Worm (Caenorhabditis elegans): Measurements from ENCODE around the gene hlh-15.

hlh-15 gene

ce11 chrX:2438857-2439256, 25.7 kb upstream of the hlh-15 start, which contains the start of gene gid-2:
Gene gid-2, minus strand, starts transcription at chrX:2438957.
- TF ChIP-seq C34F6.9 (tag; optimal IDR thresholded peaks at IDR 0.05), result peak; percentile 5
- TF ChIP-seq aly-2 (tag; optimal IDR thresholded peaks at IDR 0.05), result no peak

ce11 chrX:2435353-2435752, 22.2 kb upstream of the hlh-15 start:
- TF ChIP-seq nhr-6 (tag; optimal IDR thresholded peaks at IDR 0.05) (no peak), fos-1 (tag; optimal IDR thresholded peaks at IDR 0.05) (no peak), nhr-25 (tag; optimal IDR thresholded peaks at IDR 0.05) (no peak), mdl-1 (tag; optimal IDR thresholded peaks at IDR 0.05) (no peak)

- TF ChIP-seq mdl-1 (tag; optimal IDR thresholded peaks at IDR 0.05) (no peak), nhr-6 (tag; optimal IDR thresholded peaks at IDR 0.05) (no peak), ama-1 (optimal IDR thresholded peaks at IDR 0.05) (no peak), nhr-77 (tag; optimal IDR thresholded peaks at IDR 0.05) (no peak), R02D3.7 (tag; optimal IDR thresholded peaks at IDR 0.05) (no peak), blmp-1 (tag; optimal IDR thresholded peaks at IDR 0.05; ENCODE audit: insufficient read depth) (no peak), unc-55 (GFP tag; optimal IDR thresholded peaks at IDR 0.05) (no peak), elt-3 (tag; optimal IDR thresholded peaks at IDR 0.05) (no peak), unc-39 (tag; optimal IDR thresholded peaks at IDR 0.05) (no peak), nhr-11 (tag; optimal IDR thresholded peaks at IDR 0.05) (no peak), snpc-4 (tag; optimal IDR thresholded peaks at IDR 0.05) (no peak), crh-2 (tag; optimal IDR thresholded peaks at IDR 0.05) (no peak), nhr-23 (tag; optimal IDR thresholded peaks at IDR 0.05) (no peak), sma-3 (GFP tag; optimal IDR thresholded peaks at IDR 0.05) (no peak), aly-2 (tag; optimal IDR thresholded peaks at IDR 0.05) (no peak), ztf-1 (GFP tag; conservative IDR thresholded peaks at IDR 0.05) (no peak), nhr-25 (tag; optimal IDR thresholded peaks at IDR 0.05) (no peak), lin-39 (tag; optimal IDR thresholded peaks at IDR 0.05) (no peak), nhr-237 (tag; optimal IDR thresholded peaks at IDR 0.05) (no peak)
These were observed 20.6 kb upstream of the hlh-15 start for ce11 chrX:2433805-2434204.

ce11 chrX:2432459-2432858, 19.3 kb upstream of the hlh-15 start:
- no peak for TF ChIP-seq ZK546.5 (tag; optimal IDR thresholded peaks at IDR 0.05)
- peak; percentile 40 for TF ChIP-seq crh-2 (tag; optimal IDR thresholded peaks at IDR 0.05)
- no peak for TF ChIP-seq skn-1 (tag; optimal IDR thresholded peaks at IDR 0.05)
- TF ChIP-seq nhr-10 (tag; optimal IDR thresholded peaks at IDR 0.05), result no peak
- peak; percentile 78 for TF ChIP-seq F13H6.1 (tag; optimal IDR thresholded peaks at IDR 0.05)
- TF ChIP-seq blmp-1 (tag; optimal IDR thresholded peaks at IDR 0.05; ENCODE audit: insufficient read depth), result peak; percentile 36
- peak; percentile 19 for TF ChIP-seq egl-27 (tag; optimal IDR thresholded peaks at IDR 0.05)
- no peak for TF ChIP-seq snpc-4 (tag; optimal IDR thresholded peaks at IDR 0.05)
- TF ChIP-seq fos-1 (tag; optimal IDR thresholded peaks at IDR 0.05), result peak; percentile 93
- TF ChIP-seq C34F6.9 (tag; optimal IDR thresholded peaks at IDR 0.05), result peak; percentile 59
- TF ChIP-seq lin-39 (tag; optimal IDR thresholded peaks at IDR 0.05), result no peak
- TF ChIP-seq nhr-237 (tag; optimal IDR thresholded peaks at IDR 0.05), result no peak
- peak; percentile 7 for TF ChIP-seq ceh-16 (tag; optimal IDR thresholded peaks at IDR 0.05)
- TF ChIP-seq nhr-21 (tag; optimal IDR thresholded peaks at IDR 0.05), result peak; percentile 38
- TF ChIP-seq zag-1 (tag; optimal IDR thresholded peaks at IDR 0.05), result no peak
- TF ChIP-seq sma-3 (GFP tag; optimal IDR thresholded peaks at IDR 0.05), result peak; percentile 25
- no peak for TF ChIP-seq ama-1 (optimal IDR thresholded peaks at IDR 0.05)
- no peak for TF ChIP-seq ztf-11 (tag; optimal IDR thresholded peaks at IDR 0.05)
- TF ChIP-seq aly-2 (tag; optimal IDR thresholded peaks at IDR 0.05), result no peak
- peak; percentile 30 for TF ChIP-seq nhr-25 (tag; optimal IDR thresholded peaks at IDR 0.05)
- TF ChIP-seq unc-55 (GFP tag; optimal IDR thresholded peaks at IDR 0.05), result peak; percentile 41
- TF ChIP-seq nhr-129 (tag; optimal IDR thresholded peaks at IDR 0.05), result peak; percentile 80
- TF ChIP-seq sma-9 (GFP tag; optimal IDR thresholded peaks at IDR 0.05), result peak; percentile 14
- no peak for TF ChIP-seq sma-9 (tag; optimal IDR thresholded peaks at IDR 0.05)
- TF ChIP-seq lsy-2 (tag; optimal IDR thresholded peaks at IDR 0.05), result peak; percentile 9 to 44
- TF ChIP-seq nhr-6 (tag; optimal IDR thresholded peaks at IDR 0.05), result peak; percentile 9
- TF ChIP-seq sem-4 (tag; optimal IDR thresholded peaks at IDR 0.05), result peak; percentile 30

ce11 chrX:2430317-2430716, 17.1 kb upstream of the hlh-15 start:
- TF ChIP-seq zag-1 (tag; optimal IDR thresholded peaks at IDR 0.05), result no peak
- TF ChIP-seq unc-55 (GFP tag; optimal IDR thresholded peaks at IDR 0.05), result no peak
- TF ChIP-seq unc-62 (GFP tag; optimal IDR thresholded peaks at IDR 0.05), result no peak
- TF ChIP-seq C34F6.9 (tag; optimal IDR thresholded peaks at IDR 0.05), result no peak
- TF ChIP-seq unc-39 (tag; optimal IDR thresholded peaks at IDR 0.05), result no peak
- TF ChIP-seq nhr-25 (tag; optimal IDR thresholded peaks at IDR 0.05), result no peak
- no peak for TF ChIP-seq gmeb-1 (tag; optimal IDR thresholded peaks at IDR 0.05)
- TF ChIP-seq Y55F3AM.14 (GFP tag; optimal IDR thresholded peaks at IDR 0.05), result no peak
- TF ChIP-seq sma-9 (GFP tag; optimal IDR thresholded peaks at IDR 0.05), result no peak
- no peak for TF ChIP-seq sma-9 (tag; optimal IDR thresholded peaks at IDR 0.05)
- TF ChIP-seq lin-39 (tag; optimal IDR thresholded peaks at IDR 0.05), result no peak
- no peak for TF ChIP-seq elt-3 (tag; optimal IDR thresholded peaks at IDR 0.05)
- TF ChIP-seq F13H6.1 (tag; optimal IDR thresholded peaks at IDR 0.05), result no peak
- TF ChIP-seq nhr-12 (tag; optimal IDR thresholded peaks at IDR 0.05), result no peak
- TF ChIP-seq aly-2 (tag; optimal IDR thresholded peaks at IDR 0.05), result no peak

All from whole organism, L2 larva.